Worm (Caenorhabditis elegans) whole organism, L4 larva: ENCODE data around the gene grwd-1.

Source experiments
- ceh-44 ChIP-seq: fragments of 200-800 bp; sonication (Bioruptor generic); IDR thresholded peaks from 2 replicates; pipeline ENCODE4 v1.3.6; 2022; ENCODE audit warnings: missing genetic modification reagents, missing genetic modification characterization, missing compliant biosample characterization
- ceh-82 ChIP-seq: sonication (generic microtip); optimal IDR thresholded peaks from 2 replicates; lab custom pipeline; 2017; ENCODE audit warnings: missing biosample characterization, missing genetic modification characterization
- ces-1 ChIP-seq: fragments of 150-350 bp; sonication (generic microtip); optimal IDR thresholded peaks from 4 replicates; lab custom pipeline; 2014; ENCODE audit warnings: missing biosample characterization, missing genetic modification reagents, missing genetic modification characterization
- daf-16 ChIP-seq, 3 experiments: sonication (generic microtip); optimal IDR thresholded peaks; 2 replicates each; lab custom pipeline; 2016 to 2017; ENCODE audit warnings: missing genetic modification characterization in 3 of 3, missing genetic modification reagents in 3 of 3, mild to moderate bottlenecking in 2 of 3, missing compliant biosample characterization in 2 of 3, missing biosample characterization in 1 of 3, moderate library complexity in 1 of 3
- daf-8 ChIP-seq: fragments of 200-800 bp; sonication (Bioruptor generic); IDR thresholded peaks from 2 replicates; pipeline ENCODE4 v1.3.6; 2022; ENCODE audit warnings: missing genetic modification characterization, missing compliant biosample characterization
- egl-27 ChIP-seq: sonication (generic microtip); optimal IDR thresholded peaks from 3 replicates; lab custom pipeline; 2017; ENCODE audit warnings: missing biosample characterization, missing genetic modification reagents, missing genetic modification characterization
- jun-1 ChIP-seq: fragments of 150-350 bp; optimal IDR thresholded peaks from 2 replicates; lab custom pipeline; 2014; ENCODE audit warnings: missing biosample characterization, missing genetic modification reagents, missing genetic modification characterization
- lin-1 ChIP-seq: fragments of 200-800 bp; sonication (Bioruptor generic); IDR thresholded peaks from 2 replicates; pipeline ENCODE4 v1.3.6; 2022; ENCODE audit warnings: missing genetic modification reagents, missing genetic modification characterization, missing compliant biosample characterization
- lin-13 ChIP-seq: fragments of 150-350 bp; optimal IDR thresholded peaks from 2 replicates; lab custom pipeline; 2014; ENCODE audit warnings: missing biosample characterization, missing genetic modification reagents, missing genetic modification characterization
- nhr-76 ChIP-seq: fragments of 150-350 bp; optimal IDR thresholded peaks from 2 replicates; lab custom pipeline; 2014; ENCODE audit warnings: missing biosample characterization, missing genetic modification characterization
- unc-130 ChIP-seq: sonication (generic microtip); optimal IDR thresholded peaks from 2 replicates; lab custom pipeline; 2016; ENCODE audit warnings: missing genetic modification reagents, missing genetic modification characterization, missing compliant biosample characterization
- zip-11 ChIP-seq: fragments of 200-800 bp; sonication (Bioruptor generic); IDR thresholded peaks from 2 replicates; pipeline ENCODE4 v1.3.6; 2022; ENCODE audit warnings: missing genetic modification characterization, missing compliant biosample characterization

- no peak for TF ChIP-seq jun-1
- TF ChIP-seq daf-8 (GFP tag; lab: Robert Waterston, UW), result no peak
- TF ChIP-seq unc-130, result no peak
- TF ChIP-seq zip-11, result no peak
- TF ChIP-seq ceh-44 (GFP tag; lab: Robert Waterston, UW), result no peak
- TF ChIP-seq ceh-82 (tag; lab: Kevin White, UChicago), result no peak
- no peak for TF ChIP-seq ces-1
- no peak for TF ChIP-seq daf-16 (GFP tag; optimal IDR thresholded peaks at IDR 0.05; lab: Kevin White, UChicago)
- no peak for TF ChIP-seq daf-16 (tag; optimal IDR thresholded peaks at IDR 0.05; lab: Kevin White, UChicago)
- no peak for TF ChIP-seq nhr-76 (tag; lab: Kevin White, UChicago)
- no peak for TF ChIP-seq lin-13 (GFP tag; lab: Kevin White, UChicago)
- no peak for TF ChIP-seq lin-1
- no peak for TF ChIP-seq egl-27 (tag; lab: Kevin White, UChicago)
Measured at ce11 chrIII:5124385-5124784, 28.9 kb upstream of the grwd-1 start.
